Fruit fly (Drosophila melanogaster) whole organism, embryonic: ENCODE measurements around the gene Best2.

Experiments used
- Awh ChIP-seq: fragments of 200-800 bp; sonication (Bioruptor generic); IDR thresholded peaks from 2 replicates; pipeline ENCODE4, ENCODE4 v1.3.6; 2022; ENCODE audit warnings: missing biosample characterization, missing genetic modification characterization
- CG10274 ChIP-seq: fragments of 200-800 bp; sonication (Bioruptor generic); optimal IDR thresholded peaks from 3 replicates; lab custom pipeline; 2017; ENCODE audit warnings: missing biosample characterization, mild to moderate bottlenecking, missing genetic modification characterization
- CG1233 ChIP-seq: fragments of 200-800 bp; sonication (Bioruptor generic); optimal IDR thresholded peaks from 4 replicates; lab custom pipeline; 2018; ENCODE audit warnings: missing biosample characterization, mild to moderate bottlenecking, missing genetic modification characterization
- CG14710 ChIP-seq: fragments of 200-800 bp; sonication (Bioruptor generic); optimal IDR thresholded peaks from 3 replicates; lab custom pipeline; 2019; ENCODE audit warnings: missing biosample characterization, mild to moderate bottlenecking, missing genetic modification characterization, moderate library complexity
- CG15696 ChIP-seq: fragments of 200-800 bp; sonication (Bioruptor generic); optimal IDR thresholded peaks from 2 replicates; lab custom pipeline; 2019; ENCODE audit warnings: missing biosample characterization, mild to moderate bottlenecking, missing genetic modification characterization, moderate library complexity
- CG1603 ChIP-seq: fragments of 200-800 bp; sonication (Bioruptor generic); optimal IDR thresholded peaks from 2 replicates; lab custom pipeline; 2019; ENCODE audit warnings: missing biosample characterization, mild to moderate bottlenecking, missing genetic modification characterization, moderate library complexity
- CG17912 ChIP-seq: fragments of 200-800 bp; sonication (Bioruptor generic); optimal IDR thresholded peaks from 2 replicates; lab custom pipeline; 2018; ENCODE audit warnings: missing biosample characterization, mild to moderate bottlenecking, missing genetic modification characterization
- CG2116 ChIP-seq: fragments of 200-800 bp; sonication (Bioruptor generic); optimal IDR thresholded peaks from 3 replicates; lab custom pipeline; 2018; ENCODE audit warnings: missing biosample characterization, mild to moderate bottlenecking, missing genetic modification characterization
- CG33557 ChIP-seq: fragments of 200-800 bp; sonication (Bioruptor generic); optimal IDR thresholded peaks from 2 replicates; lab custom pipeline; 2019; ENCODE audit warnings: missing biosample characterization, mild to moderate bottlenecking, missing genetic modification characterization, moderate library complexity
- CG34376 ChIP-seq: fragments of 200-800 bp; sonication (Bioruptor generic); optimal IDR thresholded peaks from 2 replicates; lab custom pipeline; 2018; ENCODE audit warnings: missing biosample characterization, mild to moderate bottlenecking, missing genetic modification characterization
- CG4282 ChIP-seq: fragments of 200-800 bp; sonication (Bioruptor generic); optimal IDR thresholded peaks from 2 replicates; lab custom pipeline; 2016; ENCODE audit warnings: missing biosample characterization, missing genetic modification characterization
- CG4328 ChIP-seq: fragments of 200-800 bp; sonication (Bioruptor generic); optimal IDR thresholded peaks from 3 replicates; lab custom pipeline; 2017; ENCODE audit warnings: missing biosample characterization, missing genetic modification reagents, missing genetic modification characterization
- CG4730 ChIP-seq: fragments of 200-800 bp; sonication (Bioruptor generic); IDR thresholded peaks from 2 replicates; pipeline ENCODE4 v1.3.6; 2022; ENCODE audit warnings: missing biosample characterization, missing genetic modification characterization
- CG5180 ChIP-seq: fragments of 200-800 bp; sonication (Bioruptor generic); optimal IDR thresholded peaks from 3 replicates; lab custom pipeline; 2017; ENCODE audit warnings: missing biosample characterization, missing genetic modification characterization, mild to moderate bottlenecking, moderate library complexity, missing genetic modification reagents
- CG6813 ChIP-seq: fragments of 200-800 bp; sonication (Bioruptor generic); optimal IDR thresholded peaks from 2 replicates; lab custom pipeline; 2017; ENCODE audit warnings: missing biosample characterization, missing genetic modification characterization, mild to moderate bottlenecking, moderate library complexity, missing genetic modification reagents
- CG8290 ChIP-seq, 3 experiments: fragments of 200-800 bp; sonication (Bioruptor generic); optimal IDR thresholded peaks; 2 replicates each; lab custom pipeline; 2016 to 2019; ENCODE audit warnings: missing biosample characterization in 3 of 3, missing genetic modification characterization in 3 of 3, mild to moderate bottlenecking in 2 of 3, moderate library complexity in 1 of 3
- CG8924 ChIP-seq: fragments of 200-800 bp; optimal IDR thresholded peaks from 3 replicates; lab custom pipeline; 2019; ENCODE audit warnings: missing biosample characterization, mild to moderate bottlenecking, missing genetic modification characterization, moderate library complexity
- CG9609 ChIP-seq: fragments of 200-800 bp; sonication (Bioruptor generic); optimal IDR thresholded peaks from 3 replicates; lab custom pipeline; 2016; ENCODE audit warnings: missing biosample characterization, missing genetic modification characterization
- Deaf1 ChIP-seq: fragments of 200-800 bp; optimal IDR thresholded peaks from 3 replicates; lab custom pipeline; 2019; ENCODE audit warnings: missing biosample characterization, mild to moderate bottlenecking, missing genetic modification characterization, moderate library complexity
- HLHmδ ChIP-seq: fragments of 200-800 bp; sonication (Bioruptor generic); optimal IDR thresholded peaks from 2 replicates; lab custom pipeline; 2018; ENCODE audit warnings: missing biosample characterization, mild to moderate bottlenecking, missing genetic modification characterization, moderate library complexity
- Hey ChIP-seq: fragments of 200-800 bp; sonication (Bioruptor generic); optimal IDR thresholded peaks from 3 replicates; lab custom pipeline; 2018; ENCODE audit warnings: missing biosample characterization, mild to moderate bottlenecking, missing genetic modification characterization
- Jarid2 ChIP-seq: fragments of 200-800 bp; sonication (Bioruptor generic); optimal IDR thresholded peaks from 3 replicates; lab custom pipeline; 2017; ENCODE audit warnings: mild to moderate bottlenecking, missing biosample characterization, missing genetic modification reagents, missing genetic modification characterization
- Kr ChIP-seq: fragments of 200-800 bp; sonication (Bioruptor generic); optimal IDR thresholded peaks from 2 replicates; lab custom pipeline; 2017; ENCODE audit warnings: missing biosample characterization, mild to moderate bottlenecking, missing genetic modification characterization
- Max ChIP-seq: fragments of 200-800 bp; sonication (Bioruptor generic); optimal IDR thresholded peaks from 2 replicates; lab custom pipeline; 2016; ENCODE audit warnings: missing biosample characterization, mild to moderate bottlenecking, missing genetic modification characterization
- Nf-YB ChIP-seq: fragments of 200-800 bp; sonication (Bioruptor generic); optimal IDR thresholded peaks from 3 replicates; lab custom pipeline; 2019; ENCODE audit warnings: missing biosample characterization, mild to moderate bottlenecking, missing genetic modification characterization, moderate library complexity
- TFAM ChIP-seq: fragments of 200-800 bp; sonication (Bioruptor generic); optimal IDR thresholded peaks from 2 replicates; lab custom pipeline; 2017; ENCODE audit warnings: missing biosample characterization, missing genetic modification characterization, inconsistent platforms
- Xbp1 ChIP-seq: fragments of 200-800 bp; sonication (Bioruptor generic); optimal IDR thresholded peaks from 3 replicates; lab custom pipeline; 2016; ENCODE audit warnings: missing biosample characterization, mild to moderate bottlenecking, missing genetic modification characterization
- Xrp1 ChIP-seq: fragments of 200-800 bp; sonication (Bioruptor generic); IDR thresholded peaks from 2 replicates; pipeline ENCODE4 v1.3.6; 2022; ENCODE audit warnings: missing biosample characterization, missing genetic modification characterization
- btn ChIP-seq: fragments of 200-800 bp; sonication (Bioruptor generic); optimal IDR thresholded peaks from 2 replicates; lab custom pipeline; 2016; ENCODE audit warnings: missing biosample characterization, missing genetic modification characterization
- caup ChIP-seq: fragments of 200-800 bp; sonication (Bioruptor generic); optimal IDR thresholded peaks from 3 replicates; lab custom pipeline; 2017; ENCODE audit warnings: missing biosample characterization, mild to moderate bottlenecking, missing genetic modification characterization, moderate library complexity; ENCODE audit not compliant: severe bottlenecking
- cg ChIP-seq: fragments of 200-800 bp; sonication (Bioruptor generic); optimal IDR thresholded peaks from 3 replicates; lab custom pipeline; 2019; ENCODE audit warnings: missing biosample characterization, mild to moderate bottlenecking, missing genetic modification characterization, moderate library complexity
- dmrt11E ChIP-seq: fragments of 200-800 bp; sonication (Bioruptor generic); optimal IDR thresholded peaks from 3 replicates; lab custom pipeline; 2018; ENCODE audit warnings: missing biosample characterization, mild to moderate bottlenecking, missing genetic modification characterization, moderate library complexity
- fd102C ChIP-seq: fragments of 200-800 bp; sonication (Bioruptor generic); optimal IDR thresholded peaks from 2 replicates; lab custom pipeline; 2018; ENCODE audit warnings: missing biosample characterization, mild to moderate bottlenecking, missing genetic modification characterization, moderate library complexity
- fd64A ChIP-seq: fragments of 200-800 bp; sonication (Bioruptor generic); optimal IDR thresholded peaks from 3 replicates; lab custom pipeline; 2018; ENCODE audit warnings: missing biosample characterization, mild to moderate bottlenecking, missing genetic modification characterization
- fd96Cb ChIP-seq: fragments of 200-800 bp; sonication (Bioruptor generic); optimal IDR thresholded peaks from 2 replicates; lab custom pipeline; 2018; ENCODE audit warnings: missing biosample characterization, mild to moderate bottlenecking, missing genetic modification characterization, moderate library complexity
- insv ChIP-seq, 2 experiments: fragments of 200-800 bp; sonication (Bioruptor generic); optimal IDR thresholded peaks; 3 replicates each; lab custom pipeline; 2016 to 2018; ENCODE audit warnings: missing biosample characterization in 2 of 2, missing genetic modification characterization in 2 of 2
- inv ChIP-seq: fragments of 200-800 bp; sonication (Bioruptor generic); IDR thresholded peaks from 2 replicates; pipeline ENCODE4 v1.3.6; 2022; ENCODE audit warnings: missing biosample characterization, missing genetic modification characterization; ENCODE audit not compliant: partially characterized antibody
- kah ChIP-seq: fragments of 200-800 bp; sonication (Bioruptor generic); optimal IDR thresholded peaks from 2 replicates; lab custom pipeline; 2018; ENCODE audit warnings: missing biosample characterization, mild to moderate bottlenecking, missing genetic modification characterization
- ken ChIP-seq: fragments of 200-800 bp; sonication (Bioruptor generic); IDR thresholded peaks from 3 replicates; pipeline ENCODE4 v1.3.6; 2022; ENCODE audit warnings: missing biosample characterization, missing genetic modification characterization
- otp ChIP-seq: fragments of 200-800 bp; sonication (Bioruptor generic); IDR thresholded peaks from 3 replicates; pipeline ENCODE4, ENCODE4 v1.3.6; 2022; ENCODE audit warnings: missing biosample characterization, missing genetic modification characterization
- run ChIP-seq: fragments of 200-800 bp; sonication (Bioruptor generic); optimal IDR thresholded peaks from 3 replicates; lab custom pipeline; 2018; ENCODE audit warnings: missing biosample characterization, mild to moderate bottlenecking, missing genetic modification characterization
- seq ChIP-seq: fragments of 200-800 bp; sonication (Bioruptor generic); IDR thresholded peaks from 2 replicates; pipeline ENCODE4 v1.3.6; 2022; ENCODE audit warnings: missing biosample characterization, missing genetic modification characterization
- sr ChIP-seq: fragments of 200-800 bp; sonication (Bioruptor generic); IDR thresholded peaks from 3 replicates; pipeline ENCODE4 v1.3.6; 2022; ENCODE audit warnings: missing biosample characterization, missing genetic modification characterization
- trem ChIP-seq: fragments of 200-800 bp; optimal IDR thresholded peaks from 3 replicates; lab custom pipeline; 2019; ENCODE audit warnings: missing biosample characterization, mild to moderate bottlenecking, missing genetic modification characterization, moderate library complexity
- twi ChIP-seq: fragments of 200-800 bp; optimal IDR thresholded peaks from 2 replicates; lab custom pipeline; 2019; ENCODE audit warnings: missing biosample characterization, mild to moderate bottlenecking, missing genetic modification characterization, moderate library complexity
- zen ChIP-seq: fragments of 200-800 bp; sonication (Bioruptor generic); optimal IDR thresholded peaks from 3 replicates; lab custom pipeline; 2018; ENCODE audit warnings: missing biosample characterization, mild to moderate bottlenecking, missing genetic modification characterization, moderate library complexity
- zf30C ChIP-seq: fragments of 200-800 bp; sonication (Bioruptor generic); optimal IDR thresholded peaks from 3 replicates; lab custom pipeline; 2018; ENCODE audit warnings: missing biosample characterization, mild to moderate bottlenecking, missing genetic modification characterization

Gene Best2

dm6 chr3L:6215976-6216786, 40.3 kb downstream of the Best2 start (continued):
- TF ChIP-seq sr (GFP tag; lab: Robert Waterston, UW) (no peak), run (tag; lab: Kevin White, UChicago) (peak; percentile 46), Kr (GFP tag; lab: Kevin White, UChicago) (peak; percentile 61), fd96Cb (peak; percentile 17), fd64A (GFP tag; lab: Kevin White, UChicago) (peak; percentile 81), CG1233 (GFP tag; lab: Kevin White, UChicago) (peak; percentile 77), zf30C (GFP tag; lab: Kevin White, UChicago) (peak; percentile 26), Nf-YB (GFP tag; lab: Kevin White, UChicago) (peak; percentile 24), zen (tag; lab: Kevin White, UChicago) (peak; percentile 58), CG4328 (peak; percentile 57), Awh (0 out of 2 replicates have a peak, but pooled peaks have one; percentile 24), Jarid2 (GFP tag; lab: Kevin White, UChicago) (peak; percentile 28), TFAM (peak; percentile 16), CG33557 (GFP tag; lab: Kevin White, UChicago) (peak; percentile 47), insv (GFP tag; optimal IDR thresholded peaks at IDR 0.05; lab: Kevin White, UChicago) (peak in 1 of 2 experiments; percentile 18), CG17912 (no peak), dmrt11E (tag; lab: Kevin White, UChicago) (peak; percentile 11), CG14710 (tag; lab: Kevin White, UChicago) (peak; percentile 58), CG2116 (GFP tag; lab: Kevin White, UChicago) (peak; percentile 18), CG15696 (tag; lab: Kevin White, UChicago) (peak; percentile 93), trem (tag; lab: Kevin White, UChicago) (peak; percentile 28), CG5180 (GFP tag; lab: Kevin White, UChicago) (peak; percentile 64), CG9609 (GFP tag; lab: Kevin White, UChicago) (no peak), btn (GFP tag; lab: Kevin White, UChicago) (no peak), kah (peak; percentile 55), CG34376 (GFP tag; lab: Kevin White, UChicago) (peak; percentile 85), Deaf1 (tag; lab: Kevin White, UChicago) (peak; percentile 22), CG8290 (GFP tag; optimal IDR thresholded peaks at IDR 0.05; lab: Kevin White, UChicago) (no peak), CG8290 (tag; optimal IDR thresholded peaks at IDR 0.05; lab: Kevin White, UChicago) (peak in 1 of 2 experiments; percentile 4), Max (GFP tag; lab: Kevin White, UChicago) (peak; percentile 23), inv (no peak), HLHmδ (GFP tag; lab: Kevin White, UChicago) (peak; percentile 22), caup (GFP tag; lab: Kevin White, UChicago) (peak; percentile 61), Xbp1 (GFP tag; lab: Kevin White, UChicago) (no peak), otp (GFP tag; lab: Robert Waterston, UW) (0 out of 3 replicates have a peak, but pooled peaks have one; percentile 31), twi (peak; percentile 88), Xrp1 (GFP tag; lab: Robert Waterston, UW) (peak; percentile 57), CG6813 (peak; percentile 80), CG4730 (GFP tag; lab: Robert Waterston, UW) (no peak), fd102C (GFP tag; lab: Kevin White, UChicago) (peak; percentile 60), cg (GFP tag; lab: Kevin White, UChicago) (peak; percentile 43), Hey (tag; lab: Kevin White, UChicago) (peak; percentile 33), CG4282 (no peak), seq (GFP tag; lab: Robert Waterston, UW) (no peak), ken (GFP tag; lab: Robert Waterston, UW) (0 out of 3 replicates have a peak, but pooled peaks have one; percentile 20), CG8924 (tag; lab: Kevin White, UChicago) (peak; percentile 65), CG10274 (GFP tag; lab: Kevin White, UChicago) (peak; percentile 13), CG1603 (tag; lab: Kevin White, UChicago) (no peak)
